Fruit fly (Drosophila melanogaster): ENCODE data around the gene upd2.

dm6 chrX:18254465-18254864 is 11.4 kb upstream of the upd2 start:
- no peak for TF ChIP-seq pan (optimal IDR thresholded peaks at IDR 0.05)
- no peak for TF ChIP-seq CG8478 (optimal IDR thresholded peaks at IDR 0.05)
- TF ChIP-seq psq (optimal IDR thresholded peaks at IDR 0.05): no peak
- no peak for TF ChIP-seq EcR (GFP tag; optimal IDR thresholded peaks at IDR 0.05)
- TF ChIP-seq usp (GFP tag; optimal IDR thresholded peaks at IDR 0.05): no peak

Measured in whole organism.